Worm (Caenorhabditis elegans) whole organism, L4 larva: ENCODE results near the gene F02E11.2.

ENCODE experiments used
- D1046.2 ChIP-seq: fragments of 200-800 bp; sonication (Bioruptor generic); IDR thresholded peaks from 2 replicates; pipeline ENCODE4 v1.3.6; 2022; ENCODE audit warnings: missing genetic modification characterization, missing compliant biosample characterization
- F26F4.8 ChIP-seq: fragments of 200-800 bp; sonication (Bioruptor generic); conservative IDR thresholded peaks from 2 replicates; pipeline ENCODE4 v1.3.6; 2022; ENCODE audit warnings: missing genetic modification characterization, missing compliant biosample characterization
- F37D6.2 ChIP-seq: sonication (generic microtip); optimal IDR thresholded peaks from 2 replicates; lab custom pipeline; 2016; ENCODE audit warnings: mild to moderate bottlenecking, missing genetic modification characterization, missing compliant biosample characterization
- F44E2.7 ChIP-seq: fragments of 200-800 bp; sonication (Bioruptor generic); IDR thresholded peaks from 2 replicates; pipeline ENCODE4 v2.1.2; 2022; ENCODE audit warnings: missing genetic modification characterization, missing compliant biosample characterization
- F49E8.2 ChIP-seq: sonication (generic microtip); optimal IDR thresholded peaks from 2 replicates; lab custom pipeline; 2016; ENCODE audit warnings: missing compliant biosample characterization, mild to moderate bottlenecking, missing genetic modification characterization, borderline replicate concordance
- T20F7.1 ChIP-seq: fragments of 200-800 bp; sonication (Bioruptor generic); optimal IDR thresholded peaks from 2 replicates; lab custom pipeline; 2018; ENCODE audit warnings: mild to moderate bottlenecking, missing genetic modification characterization, missing compliant biosample characterization
- aha-1 ChIP-seq: fragments of 150-350 bp; peaks from one replicate; lab custom pipeline; 2014; ENCODE audit warnings: missing biosample characterization, missing genetic modification characterization
- arid-1 ChIP-seq: fragments of 200-800 bp; sonication (Bioruptor generic); conservative IDR thresholded peaks from 2 replicates; pipeline ENCODE4 v1.3.6; 2022; ENCODE audit warnings: missing genetic modification reagents, missing genetic modification characterization, missing compliant biosample characterization
- ceh-32 ChIP-seq: sonication (generic microtip); optimal IDR thresholded peaks from 2 replicates; lab custom pipeline; 2016; ENCODE audit warnings: mild to moderate bottlenecking, missing genetic modification characterization, missing compliant biosample characterization; ENCODE audit not compliant: poor library complexity
- daf-8 ChIP-seq: fragments of 200-800 bp; sonication (Bioruptor generic); IDR thresholded peaks from 2 replicates; pipeline ENCODE4 v1.3.6; 2022; ENCODE audit warnings: missing genetic modification characterization, missing compliant biosample characterization
- dmd-6 ChIP-seq: fragments of 200-800 bp; sonication (Bioruptor generic); IDR thresholded peaks from 2 replicates; pipeline ENCODE4 v1.3.6; 2022; ENCODE audit warnings: missing genetic modification reagents, missing genetic modification characterization, missing compliant biosample characterization
- fos-1 ChIP-seq: fragments of 150-350 bp; optimal IDR thresholded peaks from 2 replicates; lab custom pipeline; 2014; ENCODE audit warnings: missing biosample characterization, missing genetic modification characterization
- gei-8 ChIP-seq: fragments of 200-800 bp; sonication (Bioruptor generic); optimal IDR thresholded peaks from 2 replicates; lab custom pipeline; 2018; ENCODE audit warnings: mild to moderate bottlenecking, missing genetic modification characterization, missing compliant biosample characterization
- hmg-1.1 ChIP-seq: fragments of 200-800 bp; sonication (Bioruptor generic); IDR thresholded peaks from 2 replicates; pipeline ENCODE4 v1.3.6; 2022; ENCODE audit warnings: missing genetic modification reagents, missing genetic modification characterization, missing compliant biosample characterization
- lin-1 ChIP-seq: fragments of 200-800 bp; sonication (Bioruptor generic); IDR thresholded peaks from 2 replicates; pipeline ENCODE4 v1.3.6; 2022; ENCODE audit warnings: missing genetic modification reagents, missing genetic modification characterization, missing compliant biosample characterization
- lin-15B ChIP-seq: fragments of 150-350 bp; sonication (generic microtip); optimal IDR thresholded peaks from 3 replicates; lab custom pipeline; 2014; ENCODE audit warnings: missing biosample characterization, missing genetic modification characterization
- lin-39 ChIP-seq: fragments of 150-350 bp; optimal IDR thresholded peaks from 2 replicates; lab custom pipeline; 2014; ENCODE audit warnings: missing biosample characterization, missing genetic modification reagents, missing genetic modification characterization
- mdl-1 ChIP-seq, 2 experiments: fragments of 150-350 bp in 1 of 2; sonication (generic microtip) in 1 of 2; optimal IDR thresholded peaks; 2 replicates each; lab custom pipeline; 2014 to 2017; ENCODE audit warnings: missing biosample characterization in 2 of 2, missing genetic modification characterization in 2 of 2
- mep-1 ChIP-seq: fragments of 150-350 bp; sonication (generic microtip); optimal IDR thresholded peaks from 3 replicates; lab custom pipeline; 2014; ENCODE audit warnings: missing biosample characterization, missing genetic modification characterization
- mes-2 ChIP-seq: sonication (generic microtip); optimal IDR thresholded peaks from 2 replicates; lab custom pipeline; 2016; ENCODE audit warnings: missing genotype, mild to moderate bottlenecking, missing genetic modification characterization, missing compliant biosample characterization; ENCODE audit not compliant: poor library complexity, severe bottlenecking
- mxl-2 ChIP-seq: fragments of 200-800 bp; sonication (Bioruptor generic); conservative IDR thresholded peaks from 2 replicates; pipeline ENCODE4 v1.3.6; 2022; ENCODE audit warnings: missing genetic modification reagents, missing genetic modification characterization, missing compliant biosample characterization
- mxl-3 ChIP-seq: fragments of 200-800 bp; sonication (Bioruptor generic); optimal IDR thresholded peaks from 2 replicates; lab custom pipeline; 2018; ENCODE audit warnings: mild to moderate bottlenecking, missing genetic modification characterization, missing compliant biosample characterization
- nhr-111 ChIP-seq: fragments of 200-800 bp; sonication (Bioruptor generic); optimal IDR thresholded peaks from 2 replicates; lab custom pipeline; 2018; ENCODE audit warnings: mild to moderate bottlenecking, missing genetic modification characterization, missing compliant biosample characterization
- nhr-28 ChIP-seq: fragments of 150-350 bp; optimal IDR thresholded peaks from 2 replicates; lab custom pipeline; 2014; ENCODE audit warnings: missing biosample characterization, missing genetic modification characterization
- nhr-48 ChIP-seq: sonication (generic microtip); optimal IDR thresholded peaks from 2 replicates; lab custom pipeline; 2016; ENCODE audit warnings: mild to moderate bottlenecking, missing genetic modification characterization, missing compliant biosample characterization
- pha-4 ChIP-seq, 2 experiments: fragments of 150-350 bp in 1 of 2; fragments of 200-800 bp in 1 of 2; sonication (Bioruptor generic) in 1 of 2; IDR thresholded peaks in 1 of 2; optimal IDR thresholded peaks in 1 of 2; 2 replicates each; pipeline versions ENCODE4 v1.3.6 to Lab custom; 2014 to 2022; ENCODE audit warnings: missing genetic modification characterization in 2 of 2, missing genetic modification reagents in 2 of 2, missing biosample characterization in 1 of 2, missing compliant biosample characterization in 1 of 2
- pqm-1 ChIP-seq: sonication (generic microtip); optimal IDR thresholded peaks from 2 replicates; lab custom pipeline; 2017; ENCODE audit warnings: missing biosample characterization, missing genetic modification characterization
- rbr-2 ChIP-seq: sonication (generic microtip); optimal IDR thresholded peaks from 2 replicates; lab custom pipeline; 2016; ENCODE audit warnings: missing genotype, missing genetic modification characterization, missing compliant biosample characterization
- saeg-2 ChIP-seq: fragments of 200-800 bp; sonication (Bioruptor generic); IDR thresholded peaks from 2 replicates; pipeline ENCODE4 v1.3.6; 2022; ENCODE audit warnings: missing genetic modification reagents, missing genetic modification characterization, missing compliant biosample characterization
- skn-1 ChIP-seq: fragments of 150-350 bp; optimal IDR thresholded peaks from 2 replicates; lab custom pipeline; 2014; ENCODE audit warnings: missing biosample characterization, missing genetic modification characterization
- tra-1 ChIP-seq: fragments of 200-800 bp; sonication (Bioruptor generic); IDR thresholded peaks from 2 replicates; pipeline ENCODE4 v1.3.6; 2022; ENCODE audit warnings: missing genetic modification reagents, missing genetic modification characterization, missing compliant biosample characterization
- unc-39 ChIP-seq: sonication (generic microtip); optimal IDR thresholded peaks from 2 replicates; lab custom pipeline; 2017; ENCODE audit warnings: missing biosample characterization, missing genetic modification characterization
- unc-62 ChIP-seq, 3 experiments: fragments of 150-350 bp in 1 of 3; sonication (generic microtip); optimal IDR thresholded peaks in 2 of 3; peaks in 1 of 3; 1 replicate in 1 of 3; 2 replicates in 2 of 3; lab custom pipeline; 2014 to 2017; ENCODE audit warnings: missing biosample characterization in 3 of 3, missing genetic modification characterization in 3 of 3, missing genetic modification reagents in 3 of 3, missing genotype in 1 of 3
- vab-7 ChIP-seq: fragments of 200-800 bp; sonication (Bioruptor generic); IDR thresholded peaks from 2 replicates; pipeline ENCODE4 v1.3.6; 2022; ENCODE audit warnings: missing genetic modification reagents, missing genetic modification characterization, missing compliant biosample characterization
- zag-1 ChIP-seq: fragments of 150-350 bp; optimal IDR thresholded peaks from 2 replicates; lab custom pipeline; 2014; ENCODE audit warnings: missing biosample characterization, missing genetic modification characterization
- zfp-2 ChIP-seq: sonication (generic microtip); optimal IDR thresholded peaks from 2 replicates; lab custom pipeline; 2016; ENCODE audit warnings: mild to moderate bottlenecking, missing genetic modification characterization, missing compliant biosample characterization
- zfp-3 ChIP-seq: fragments of 200-800 bp; sonication (Bioruptor generic); conservative IDR thresholded peaks from 2 replicates; pipeline ENCODE4 v1.3.6; 2022; ENCODE audit warnings: missing genetic modification reagents, missing genetic modification characterization, missing compliant biosample characterization
- ztf-7 ChIP-seq: fragments of 150-350 bp; optimal IDR thresholded peaks from 2 replicates; lab custom pipeline; 2014; ENCODE audit warnings: missing biosample characterization, missing genetic modification characterization

The F02E11.2 gene

ce11 chrII:3278634-3279033, 16.0 kb downstream of the F02E11.2 start, which contains the start of gene wht-4:
Gene wht-4 (plus strand): TSS chrII:3278934.
- TF ChIP-seq F49E8.2 (no peak), gei-8 (GFP tag; lab: Kevin White, UChicago) (no peak), F37D6.2 (tag; lab: Kevin White, UChicago) (no peak), unc-39 (tag; lab: Kevin White, UChicago) (no peak), lin-15B (no peak), fos-1 (tag; lab: Kevin White, UChicago) (no peak), unc-62 (GFP tag; optimal IDR thresholded peaks at IDR 0.05 in 1 of 2; lab: Kevin White, UChicago) (peak in 1 of 2 experiments; percentile 62), unc-62 (tag; optimal IDR thresholded peaks at IDR 0.05; lab: Kevin White, UChicago) (no peak)

ce11 chrII:3282353-3282752, 19.7 kb downstream of the F02E11.2 start, which contains the start of gene nep-13:
Gene nep-13 (plus strand): TSS chrII:3282653.
- TF ChIP-seq zfp-2 (tag; lab: Kevin White, UChicago): no peak
- TF ChIP-seq nhr-111 (GFP tag; lab: Kevin White, UChicago): no peak
- no peak for TF ChIP-seq daf-8 (GFP tag; lab: Robert Waterston, UW)
- TF ChIP-seq hmg-1.1 (GFP tag; lab: Robert Waterston, UW): no peak
- TF ChIP-seq aha-1: no peak
- no peak for TF ChIP-seq saeg-2 (GFP tag; lab: Robert Waterston, UW)
- TF ChIP-seq zfp-3: no peak
- TF ChIP-seq arid-1: no peak
- TF ChIP-seq rbr-2 (tag; lab: Kevin White, UChicago): no peak
- TF ChIP-seq dmd-6 (GFP tag; lab: Robert Waterston, UW): no peak
- TF ChIP-seq mxl-2 (GFP tag; lab: Robert Waterston, UW): no peak
- no peak for TF ChIP-seq zag-1 (tag; lab: Kevin White, UChicago)
- TF ChIP-seq tra-1 (GFP tag; lab: Robert Waterston, UW): no peak
- no peak for TF ChIP-seq pqm-1
- TF ChIP-seq nhr-48 (tag; lab: Kevin White, UChicago): no peak
- TF ChIP-seq T20F7.1: no peak
- no peak for TF ChIP-seq nhr-28
- TF ChIP-seq F26F4.8 (GFP tag; lab: Robert Waterston, UW): no peak

- TF ChIP-seq mxl-2 (GFP tag; lab: Robert Waterston, UW): no peak
- no peak for TF ChIP-seq mdl-1 (tag; optimal IDR thresholded peaks at IDR 0.05; lab: Kevin White, UChicago)
- no peak for TF ChIP-seq pha-4 (GFP tag; IDR thresholded peaks at IDR 0.05; lab: Robert Waterston, UW)
- TF ChIP-seq pha-4 (tag; optimal IDR thresholded peaks at IDR 0.05; lab: Kevin White, UChicago): no peak
- no peak for TF ChIP-seq nhr-28
- no peak for TF ChIP-seq ceh-32 (tag; lab: Kevin White, UChicago)
- TF ChIP-seq mes-2 (tag; lab: Kevin White, UChicago): no peak
- TF ChIP-seq lin-1 (GFP tag; lab: Robert Waterston, UW): no peak
- no peak for TF ChIP-seq nhr-111 (GFP tag; lab: Kevin White, UChicago)
- TF ChIP-seq lin-15B: no peak
- no peak for TF ChIP-seq mep-1 (tag; lab: Kevin White, UChicago)
- TF ChIP-seq vab-7 (GFP tag; lab: Robert Waterston, UW): no peak
- no peak for TF ChIP-seq F44E2.7 (GFP tag; lab: Robert Waterston, UW)
- TF ChIP-seq mxl-3 (GFP tag; lab: Kevin White, UChicago): no peak
- TF ChIP-seq lin-39: no peak
- TF ChIP-seq skn-1 (tag; lab: Kevin White, UChicago): no peak
- TF ChIP-seq D1046.2 (GFP tag; lab: Robert Waterston, UW): no peak
- no peak for TF ChIP-seq ztf-7
These were observed 22.0 kb downstream of the F02E11.2 start, which contains the start of gene scl-15 for ce11 chrII:3284558-3284957. Gene scl-15 (minus strand): TSS chrII:3284658.
